Worm (Caenorhabditis elegans) whole organism, L3 larva: ENCODE data around the gene exos-9.

Experiments used
- aly-2 ChIP-seq: fragments of 150-350 bp; optimal IDR thresholded peaks from 2 replicates; lab custom pipeline; 2014; ENCODE audit warnings: missing biosample characterization, missing genetic modification characterization
- ceh-28 ChIP-seq: fragments of 150-350 bp; optimal IDR thresholded peaks from 2 replicates; lab custom pipeline; 2014; ENCODE audit warnings: missing biosample characterization, missing genetic modification reagents, missing genetic modification characterization
- daf-12 ChIP-seq: fragments of 150-350 bp; optimal IDR thresholded peaks from 2 replicates; lab custom pipeline; 2014; ENCODE audit warnings: missing biosample characterization, missing genetic modification reagents, missing genetic modification characterization
- egl-27 ChIP-seq: sonication (generic microtip); optimal IDR thresholded peaks from 4 replicates; lab custom pipeline; 2017; ENCODE audit warnings: missing biosample characterization, missing genetic modification reagents, missing genetic modification characterization
- elt-3 ChIP-seq, 3 experiments: fragments of 150-350 bp in 1 of 3; sonication (generic microtip) in 2 of 3; optimal IDR thresholded peaks; 2 replicates in 2 of 3; 4 replicates in 1 of 3; lab custom pipeline; 2014 to 2017; ENCODE audit warnings: missing biosample characterization in 3 of 3, missing genetic modification characterization in 3 of 3
- eor-1 ChIP-seq, 2 experiments: fragments of 150-350 bp; optimal IDR thresholded peaks; 2 replicates each; lab custom pipeline; 2014 to 2018; ENCODE audit warnings: missing biosample characterization in 2 of 2, missing genetic modification characterization in 2 of 2
- fkh-10 ChIP-seq: sonication (generic microtip); optimal IDR thresholded peaks from 2 replicates; lab custom pipeline; 2017; ENCODE audit warnings: missing biosample characterization, missing genetic modification reagents, missing genetic modification characterization
- fkh-2 ChIP-seq: fragments of 150-350 bp; optimal IDR thresholded peaks from 2 replicates; lab custom pipeline; 2014; ENCODE audit warnings: missing biosample characterization, missing genetic modification reagents, missing genetic modification characterization
- hmg-11 ChIP-seq: sonication (generic microtip); optimal IDR thresholded peaks from 2 replicates; lab custom pipeline; 2016; ENCODE audit warnings: missing genetic modification characterization, missing compliant biosample characterization
- jun-1 ChIP-seq: fragments of 150-350 bp; optimal IDR thresholded peaks from 2 replicates; lab custom pipeline; 2014; ENCODE audit warnings: missing biosample characterization, missing genetic modification reagents, missing genetic modification characterization
- lin-39 ChIP-seq: fragments of 150-350 bp; optimal IDR thresholded peaks from 2 replicates; lab custom pipeline; 2018; ENCODE audit warnings: missing biosample characterization, missing genetic modification reagents, missing genetic modification characterization
- lsy-12 ChIP-seq: sonication (generic microtip); optimal IDR thresholded peaks from 2 replicates; lab custom pipeline; 2016; ENCODE audit warnings: mild to moderate bottlenecking, missing genetic modification characterization, missing compliant biosample characterization
- mdl-1 ChIP-seq: fragments of 150-350 bp; optimal IDR thresholded peaks from 2 replicates; lab custom pipeline; 2014; ENCODE audit warnings: missing biosample characterization, missing genetic modification characterization
- nhr-11 ChIP-seq: fragments of 150-350 bp; optimal IDR thresholded peaks from 2 replicates; lab custom pipeline; 2014; ENCODE audit warnings: missing biosample characterization, missing genetic modification characterization
- nhr-12 ChIP-seq: fragments of 150-350 bp; optimal IDR thresholded peaks from 2 replicates; lab custom pipeline; 2014; ENCODE audit warnings: missing biosample characterization, missing genetic modification characterization
- nhr-23 ChIP-seq: fragments of 150-350 bp; optimal IDR thresholded peaks from 2 replicates; lab custom pipeline; 2014; ENCODE audit warnings: missing biosample characterization, missing genetic modification reagents, missing genetic modification characterization
- nhr-25 ChIP-seq: sonication (generic microtip); optimal IDR thresholded peaks from 2 replicates; lab custom pipeline; 2017; ENCODE audit warnings: missing biosample characterization, missing genetic modification characterization
- nhr-28 ChIP-seq: fragments of 150-350 bp; optimal IDR thresholded peaks from 2 replicates; lab custom pipeline; 2014; ENCODE audit warnings: missing biosample characterization, missing genetic modification characterization
- nhr-76 ChIP-seq: fragments of 150-350 bp; sonication (generic microtip); optimal IDR thresholded peaks from 5 replicates; lab custom pipeline; 2014; ENCODE audit warnings: missing biosample characterization, missing genetic modification characterization
- sea-2 ChIP-seq: fragments of 150-350 bp; sonication (generic microtip); optimal IDR thresholded peaks from 4 replicates; lab custom pipeline; 2014; ENCODE audit warnings: missing biosample characterization, missing genetic modification reagents, missing genetic modification characterization
- skn-1 ChIP-seq: fragments of 150-350 bp; optimal IDR thresholded peaks from 2 replicates; lab custom pipeline; 2014; ENCODE audit warnings: missing biosample characterization, missing genetic modification characterization
- unc-39 ChIP-seq: sonication (generic microtip); optimal IDR thresholded peaks from 4 replicates; lab custom pipeline; 2017; ENCODE audit warnings: missing biosample characterization, missing genetic modification characterization
- unc-62 ChIP-seq: fragments of 150-350 bp; sonication (generic microtip); optimal IDR thresholded peaks from 4 replicates; lab custom pipeline; 2014; ENCODE audit warnings: missing biosample characterization, missing genetic modification reagents, missing genetic modification characterization
- ztf-11 ChIP-seq: fragments of 150-350 bp; optimal IDR thresholded peaks from 2 replicates; lab custom pipeline; 2014; ENCODE audit warnings: missing biosample characterization, missing genetic modification characterization

Gene exos-9

ce11 chrIII:7153747-7154238 is 44.1 kb downstream of the exos-9 start, which contains the start of gene ogt-1 (continued):
- TF ChIP-seq mdl-1 (peak; percentile 66), nhr-25 (tag; lab: Kevin White, UChicago) (peak; percentile 96), egl-27 (tag; lab: Kevin White, UChicago) (peak; percentile 83)
- TF ChIP-seq, all 47 proteins: peak for 28

DNA sequence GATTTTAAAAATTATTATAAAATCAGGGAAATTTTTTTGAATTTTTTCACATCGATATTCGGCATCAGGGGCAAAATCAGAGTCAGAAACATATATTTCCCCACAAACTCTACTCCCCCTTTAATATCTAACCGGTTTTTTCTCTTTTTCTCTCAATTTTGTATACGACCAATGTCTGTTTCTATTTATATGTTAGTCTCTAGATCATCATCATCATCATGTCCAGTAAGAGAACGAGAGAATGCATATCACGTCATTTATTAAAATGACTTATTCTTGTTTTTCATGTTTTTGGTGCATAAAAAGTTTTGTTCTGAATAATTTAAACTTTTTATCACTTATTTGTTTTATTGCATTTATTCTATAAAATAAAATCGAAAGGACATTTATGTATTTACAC is 45.3 kb downstream of the exos-9 start:
- TF ChIP-seq jun-1: no peak
- TF ChIP-seq eor-1 (tag; optimal IDR thresholded peaks at IDR 0.05; lab: Kevin White, UChicago): no peak
- peak; percentile 37 for TF ChIP-seq nhr-23 (tag; lab: Kevin White, UChicago)

DNA sequence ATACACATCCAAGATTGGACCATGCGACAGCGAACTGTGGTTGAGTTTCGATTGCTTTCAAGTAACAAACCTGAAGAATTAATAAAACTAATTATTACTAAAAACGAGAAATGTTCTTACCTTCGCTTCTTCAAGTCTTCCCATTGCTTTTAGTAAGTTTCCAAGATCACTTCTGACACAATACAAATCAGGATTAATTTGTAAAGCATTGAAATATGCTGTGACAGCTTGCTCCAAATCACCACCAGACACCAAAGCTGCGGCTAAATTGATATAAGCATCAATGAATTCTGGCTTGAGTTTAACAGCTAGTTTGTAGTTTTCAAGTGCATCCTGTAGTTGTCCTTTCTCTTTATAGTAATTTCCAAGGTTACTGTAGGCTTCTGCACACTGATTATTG is 47.7 kb downstream of the exos-9 start:
- TF ChIP-seq lin-39 (tag; lab: Kevin White, UChicago) (no peak), unc-62 (GFP tag; lab: Kevin White, UChicago) (no peak), nhr-28 (tag; lab: Kevin White, UChicago) (no peak), daf-12 (tag; lab: Kevin White, UChicago) (no peak), fkh-10 (GFP tag; lab: Kevin White, UChicago) (no peak), skn-1 (tag; lab: Kevin White, UChicago) (no peak), elt-3 (tag; optimal IDR thresholded peaks at IDR 0.05; lab: Kevin White, UChicago) (no peak), unc-39 (tag; lab: Kevin White, UChicago) (no peak), nhr-25 (tag; lab: Kevin White, UChicago) (no peak), nhr-12 (tag; lab: Kevin White, UChicago) (no peak), sea-2 (no peak)
- TF ChIP-seq, all 47 proteins: peak for 0

DNA sequence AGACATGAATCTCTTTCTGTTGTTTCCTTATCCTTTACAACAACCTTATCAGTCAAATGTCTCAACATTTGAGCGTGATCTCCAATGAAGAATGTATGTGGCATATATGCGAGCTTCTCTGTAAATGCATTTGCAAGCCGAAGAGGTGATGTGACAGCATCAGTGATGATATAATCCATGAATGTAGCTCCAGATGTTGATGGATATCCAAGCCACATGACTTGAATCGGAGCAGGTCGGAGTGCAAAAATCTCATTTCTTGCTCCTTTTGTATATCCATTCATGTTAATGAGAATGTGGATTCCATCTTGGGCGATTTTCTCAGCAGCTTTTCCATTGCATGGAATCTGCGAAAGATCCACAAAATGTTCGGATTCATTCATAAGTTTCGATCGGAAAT is 49.7 kb downstream of the exos-9 start:
- TF ChIP-seq aly-2 (no peak), nhr-23 (tag; lab: Kevin White, UChicago) (no peak), unc-39 (tag; lab: Kevin White, UChicago) (no peak), fkh-2 (tag; lab: Kevin White, UChicago) (no peak), ceh-28 (tag; lab: Kevin White, UChicago) (no peak), nhr-11 (no peak), nhr-12 (tag; lab: Kevin White, UChicago) (no peak), lsy-12 (tag; lab: Kevin White, UChicago) (no peak), nhr-76 (tag; lab: Kevin White, UChicago) (no peak)

DNA sequence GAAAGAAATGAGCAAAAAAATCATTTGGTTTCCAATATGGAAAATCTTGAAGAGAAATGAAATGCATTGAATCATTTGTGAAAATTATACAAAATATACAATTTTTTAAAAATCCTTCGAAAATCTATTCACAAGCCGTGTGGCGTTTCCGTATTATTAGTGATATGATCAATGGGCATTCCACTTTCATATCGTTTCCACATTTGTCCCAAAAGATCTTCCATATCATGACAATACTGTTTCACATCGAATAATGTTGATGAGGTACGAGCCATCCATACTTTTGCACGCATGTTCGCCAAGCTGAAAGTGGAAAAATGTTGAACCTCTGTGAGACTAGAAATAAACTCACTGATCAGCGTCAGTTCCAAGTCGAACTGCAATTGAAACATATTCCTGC is 51.5 kb downstream of the exos-9 start:
- TF ChIP-seq hmg-11 (tag; lab: Kevin White, UChicago) (no peak), nhr-76 (tag; lab: Kevin White, UChicago) (no peak), egl-27 (tag; lab: Kevin White, UChicago) (no peak), unc-39 (tag; lab: Kevin White, UChicago) (no peak), ztf-11 (no peak)
